Fruit fly (Drosophila melanogaster) whole organism, embryonic: Measurements from ENCODE around the gene CG45100.

Source experiments
- Atf-2 ChIP-seq: fragments of 200-800 bp; sonication (Bioruptor generic); optimal IDR thresholded peaks from 2 replicates; lab custom pipeline; 2016; ENCODE audit warnings: missing biosample characterization, missing genetic modification characterization
- BEAF-32 ChIP-seq: fragments of 200-800 bp; sonication (Bioruptor generic); optimal IDR thresholded peaks from 3 replicates; lab custom pipeline; 2017; ENCODE audit warnings: missing biosample characterization, missing genetic modification characterization, mild to moderate bottlenecking, moderate library complexity, missing genetic modification reagents
- Blimp-1 ChIP-seq: fragments of 200-800 bp; sonication (Bioruptor generic); optimal IDR thresholded peaks from 3 replicates; lab custom pipeline; 2018; ENCODE audit warnings: missing biosample characterization, missing genetic modification characterization, mild to moderate bottlenecking, moderate library complexity, missing genetic modification reagents
- CG10366 ChIP-seq: fragments of 200-800 bp; sonication (Bioruptor generic); IDR thresholded peaks from 2 replicates; pipeline ENCODE4 v1.3.6; 2022; ENCODE audit warnings: missing biosample characterization, missing genetic modification characterization
- CG11093 ChIP-seq: fragments of 200-800 bp; sonication (Bioruptor generic); IDR thresholded peaks from 3 replicates; pipeline ENCODE4 v1.3.6; 2022; ENCODE audit warnings: missing biosample characterization, missing genetic modification characterization
- CG13287 ChIP-seq: fragments of 200-800 bp; sonication (Bioruptor generic); IDR thresholded peaks from 2 replicates; pipeline ENCODE4 v1.3.6; 2022; ENCODE audit warnings: missing biosample characterization, missing genetic modification characterization; ENCODE audit not compliant: partially characterized antibody
- CG15269 ChIP-seq: fragments of 200-800 bp; sonication (Bioruptor generic); optimal IDR thresholded peaks from 2 replicates; lab custom pipeline; 2018; ENCODE audit warnings: missing biosample characterization, mild to moderate bottlenecking, missing genetic modification characterization, moderate library complexity
- CG15514 ChIP-seq: fragments of 200-800 bp; sonication (Bioruptor generic); optimal IDR thresholded peaks from 3 replicates; lab custom pipeline; 2017; ENCODE audit warnings: missing biosample characterization, missing genetic modification characterization, mild to moderate bottlenecking, moderate library complexity, missing genetic modification reagents
- CG1602 ChIP-seq: fragments of 200-800 bp; sonication (Bioruptor generic); optimal IDR thresholded peaks from 3 replicates; lab custom pipeline; 2016; ENCODE audit warnings: missing biosample characterization, missing genetic modification characterization
- CG1603 ChIP-seq: fragments of 200-800 bp; sonication (Bioruptor generic); optimal IDR thresholded peaks from 2 replicates; lab custom pipeline; 2019; ENCODE audit warnings: missing biosample characterization, mild to moderate bottlenecking, missing genetic modification characterization, moderate library complexity
- CG17568 ChIP-seq: fragments of 200-800 bp; sonication (Bioruptor generic); optimal IDR thresholded peaks from 2 replicates; lab custom pipeline; 2018; ENCODE audit warnings: missing biosample characterization, mild to moderate bottlenecking, missing genetic modification characterization, moderate library complexity
- CG17912 ChIP-seq: fragments of 200-800 bp; sonication (Bioruptor generic); optimal IDR thresholded peaks from 2 replicates; lab custom pipeline; 2018; ENCODE audit warnings: missing biosample characterization, mild to moderate bottlenecking, missing genetic modification characterization
- CG2712 ChIP-seq: fragments of 200-800 bp; optimal IDR thresholded peaks from 3 replicates; lab custom pipeline; 2019; ENCODE audit warnings: missing biosample characterization, mild to moderate bottlenecking, missing genetic modification characterization, moderate library complexity
- CG2875 ChIP-seq: fragments of 200-800 bp; sonication (Bioruptor generic); optimal IDR thresholded peaks from 2 replicates; lab custom pipeline; 2017; ENCODE audit warnings: missing biosample characterization, mild to moderate bottlenecking, missing genetic modification characterization, missing genetic modification reagents
- CG30020 ChIP-seq: fragments of 200-800 bp; optimal IDR thresholded peaks from 2 replicates; lab custom pipeline; 2019; ENCODE audit warnings: missing biosample characterization, mild to moderate bottlenecking, missing genetic modification characterization, moderate library complexity
- CG31441 ChIP-seq: fragments of 200-800 bp; sonication (Bioruptor generic); IDR thresholded peaks from 2 replicates; pipeline ENCODE4 v1.3.6; 2022; ENCODE audit warnings: missing biosample characterization, missing genetic modification characterization
- CG7372 ChIP-seq: fragments of 200-800 bp; sonication (Bioruptor generic); IDR thresholded peaks from 2 replicates; pipeline ENCODE4 v1.3.6; 2022; ENCODE audit warnings: missing biosample characterization, missing genetic modification characterization
- CG9797 ChIP-seq: fragments of 200-800 bp; sonication (Bioruptor generic); optimal IDR thresholded peaks from 3 replicates; lab custom pipeline; 2018; ENCODE audit warnings: missing biosample characterization, mild to moderate bottlenecking, missing genetic modification characterization
- D ChIP-seq, 2 experiments: fragments of 200-800 bp in 1 of 2; fragments of >200 bp in 1 of 2; sonication (Bioruptor generic) in 1 of 2; optimal IDR thresholded peaks; 2 replicates in 1 of 2; 3 replicates in 1 of 2; lab custom pipeline; 2017; ENCODE audit warnings: mild to moderate bottlenecking in 1 of 2, missing biosample characterization in 1 of 2, missing genetic modification characterization in 1 of 2, missing genetic modification reagents in 1 of 2
- D19A ChIP-seq: fragments of 200-800 bp; optimal IDR thresholded peaks from 3 replicates; lab custom pipeline; 2019; ENCODE audit warnings: missing biosample characterization, mild to moderate bottlenecking, missing genetic modification characterization, moderate library complexity
- Doc3 ChIP-seq: fragments of 200-800 bp; sonication (Bioruptor generic); IDR thresholded peaks from 3 replicates; pipeline ENCODE4 v1.3.6; 2022; ENCODE audit warnings: missing biosample characterization, missing genetic modification characterization; ENCODE audit not compliant: partially characterized antibody
- Dp ChIP-seq: fragments of 200-800 bp; sonication (Bioruptor generic); optimal IDR thresholded peaks from 2 replicates; lab custom pipeline; 2018; ENCODE audit warnings: missing biosample characterization, mild to moderate bottlenecking, missing genetic modification characterization, moderate library complexity
- Elba2 ChIP-seq: fragments of 200-800 bp; sonication (Bioruptor generic); optimal IDR thresholded peaks from 3 replicates; lab custom pipeline; 2016; ENCODE audit warnings: missing biosample characterization, missing genetic modification characterization
- Ets97D ChIP-seq: fragments of 200-800 bp; sonication (Bioruptor generic); optimal IDR thresholded peaks from 3 replicates; lab custom pipeline; 2016; ENCODE audit warnings: missing biosample characterization, missing genetic modification characterization
- Fer2 ChIP-seq: fragments of 200-800 bp; sonication (Bioruptor generic); optimal IDR thresholded peaks from 2 replicates; lab custom pipeline; 2018; ENCODE audit warnings: missing biosample characterization, mild to moderate bottlenecking, missing genetic modification characterization, moderate library complexity
- HHEX ChIP-seq: fragments of 200-800 bp; sonication (Bioruptor generic); optimal IDR thresholded peaks from 3 replicates; lab custom pipeline; 2017; ENCODE audit warnings: missing biosample characterization, mild to moderate bottlenecking, missing genetic modification characterization, missing genetic modification reagents
- Hand ChIP-seq: fragments of 200-800 bp; sonication (Bioruptor generic); optimal IDR thresholded peaks from 2 replicates; lab custom pipeline; 2017; ENCODE audit warnings: mild to moderate bottlenecking, missing biosample characterization, missing genetic modification reagents, missing genetic modification characterization
- Hey ChIP-seq: fragments of 200-800 bp; sonication (Bioruptor generic); optimal IDR thresholded peaks from 3 replicates; lab custom pipeline; 2018; ENCODE audit warnings: missing biosample characterization, mild to moderate bottlenecking, missing genetic modification characterization
- HmgZ ChIP-seq: fragments of 200-800 bp; sonication (Bioruptor generic); optimal IDR thresholded peaks from 2 replicates; lab custom pipeline; 2018; ENCODE audit warnings: missing biosample characterization, mild to moderate bottlenecking, missing genetic modification characterization
- MESR4 ChIP-seq: fragments of 200-800 bp; sonication (Bioruptor generic); optimal IDR thresholded peaks from 2 replicates; lab custom pipeline; 2018; ENCODE audit warnings: missing biosample characterization, mild to moderate bottlenecking, missing genetic modification characterization, moderate library complexity
- Myb ChIP-seq: fragments of 200-800 bp; sonication (Bioruptor generic); optimal IDR thresholded peaks from 2 replicates; lab custom pipeline; 2016; ENCODE audit warnings: missing biosample characterization, missing genetic modification characterization
- NC2α ChIP-seq: fragments of 200-800 bp; sonication (Bioruptor generic); optimal IDR thresholded peaks from 2 replicates; lab custom pipeline; 2016; ENCODE audit warnings: missing biosample characterization, missing genetic modification characterization
- Nf-YC ChIP-seq: fragments of 200-800 bp; optimal IDR thresholded peaks from 3 replicates; lab custom pipeline; 2019; ENCODE audit warnings: missing biosample characterization, mild to moderate bottlenecking, missing genetic modification characterization, moderate library complexity
- Oaz ChIP-seq: fragments of 200-800 bp; sonication (Bioruptor generic); IDR thresholded peaks from 2 replicates; pipeline ENCODE4 v1.3.6; 2022; ENCODE audit warnings: missing biosample characterization, missing genetic modification characterization
- Oli ChIP-seq: fragments of 200-800 bp; sonication (Bioruptor generic); optimal IDR thresholded peaks from 2 replicates; lab custom pipeline; 2018; ENCODE audit warnings: missing biosample characterization, mild to moderate bottlenecking, missing genetic modification characterization, moderate library complexity
- Rfx ChIP-seq: fragments of 200-800 bp; sonication (Bioruptor generic); IDR thresholded peaks from 2 replicates; pipeline ENCODE4 v1.3.6; 2022; ENCODE audit warnings: missing biosample characterization, missing genetic modification characterization
- bab2 ChIP-seq: fragments of 200-800 bp; sonication (Bioruptor generic); optimal IDR thresholded peaks from 2 replicates; lab custom pipeline; 2016; ENCODE audit warnings: missing biosample characterization, missing genetic modification characterization
- bcd ChIP-seq: fragments of 200-800 bp; sonication (Bioruptor generic); optimal IDR thresholded peaks from 2 replicates; lab custom pipeline; 2017; ENCODE audit warnings: missing biosample characterization, mild to moderate bottlenecking, missing genetic modification characterization
- en ChIP-seq: fragments of 200-800 bp; sonication (Bioruptor generic); optimal IDR thresholded peaks from 2 replicates; lab custom pipeline; 2016; ENCODE audit warnings: missing biosample characterization, missing genetic modification characterization
- ftz-f1 ChIP-seq: fragments of 200-800 bp; sonication (Bioruptor generic); optimal IDR thresholded peaks from 2 replicates; lab custom pipeline; 2016; ENCODE audit warnings: missing biosample characterization, missing genetic modification characterization
- gcm2 ChIP-seq: fragments of 200-800 bp; sonication (Bioruptor generic); optimal IDR thresholded peaks from 2 replicates; lab custom pipeline; 2016; ENCODE audit warnings: missing biosample characterization, missing genetic modification characterization
- h ChIP-seq: fragments of >200 bp; optimal IDR thresholded peaks from 2 replicates; lab custom pipeline; 2017
- kah ChIP-seq: fragments of 200-800 bp; sonication (Bioruptor generic); optimal IDR thresholded peaks from 2 replicates; lab custom pipeline; 2018; ENCODE audit warnings: missing biosample characterization, mild to moderate bottlenecking, missing genetic modification characterization
- kni ChIP-seq: fragments of 200-800 bp; sonication (Bioruptor generic); optimal IDR thresholded peaks from 3 replicates; lab custom pipeline; 2017; ENCODE audit warnings: mild to moderate bottlenecking, missing biosample characterization, missing genetic modification reagents, missing genetic modification characterization
- lilli ChIP-seq: fragments of 200-800 bp; sonication (Bioruptor generic); optimal IDR thresholded peaks from 3 replicates; lab custom pipeline; 2016; ENCODE audit warnings: missing biosample characterization, missing genetic modification characterization
- mam ChIP-seq: fragments of 200-800 bp; sonication (Bioruptor generic); optimal IDR thresholded peaks from 3 replicates; lab custom pipeline; 2016; ENCODE audit warnings: missing biosample characterization, missing genetic modification characterization
- pnt ChIP-seq: fragments of 200-800 bp; sonication (Bioruptor generic); optimal IDR thresholded peaks from 3 replicates; lab custom pipeline; 2016; ENCODE audit warnings: missing biosample characterization, missing genetic modification characterization
- slou ChIP-seq: fragments of 200-800 bp; sonication (Bioruptor generic); optimal IDR thresholded peaks from 3 replicates; lab custom pipeline; 2016; ENCODE audit warnings: missing biosample characterization, missing genetic modification characterization
- trem ChIP-seq: fragments of 200-800 bp; optimal IDR thresholded peaks from 3 replicates; lab custom pipeline; 2019; ENCODE audit warnings: missing biosample characterization, mild to moderate bottlenecking, missing genetic modification characterization, moderate library complexity
- vfl ChIP-seq: fragments of 200-800 bp; sonication (Bioruptor generic); optimal IDR thresholded peaks from 2 replicates; lab custom pipeline; 2016; ENCODE audit warnings: missing biosample characterization, missing genetic modification characterization
- wek ChIP-seq: fragments of 200-800 bp; sonication (Bioruptor generic); optimal IDR thresholded peaks from 3 replicates; lab custom pipeline; 2018; ENCODE audit warnings: missing biosample characterization, mild to moderate bottlenecking, missing genetic modification characterization, moderate library complexity

Gene CG45100

dm6 chr3R:5464481-5464880 is 9.9 kb downstream of the CG45100 start, which contains the start of gene PEK:
TSS of gene PEK (minus strand) at chr3R:5464753.
- TF ChIP-seq D19A (tag; lab: Kevin White, UChicago): peak; percentile 17
- no peak for TF ChIP-seq CG2875 (GFP tag; lab: Kevin White, UChicago)
- no peak for TF ChIP-seq gcm2 (GFP tag; lab: Kevin White, UChicago)
- TF ChIP-seq CG13287 (GFP tag; lab: Robert Waterston, UW): peak; percentile 11; the same call in 1 of the 2 replicates
- no peak for TF ChIP-seq Oli
- peak; percentile 5 for TF ChIP-seq Myb (GFP tag; lab: Kevin White, UChicago)
- peak; percentile 51 for TF ChIP-seq Dp
- TF ChIP-seq CG7372 (GFP tag; lab: Robert Waterston, UW): no peak
- no peak for TF ChIP-seq h (lab: Kevin White, UChicago)
- TF ChIP-seq Blimp-1 (GFP tag; lab: Kevin White, UChicago): no peak
- TF ChIP-seq Hey (tag; lab: Kevin White, UChicago): no peak
- TF ChIP-seq D (optimal IDR thresholded peaks at IDR 0.05; lab: Kevin White, UChicago): peak; percentile 0
- no peak for TF ChIP-seq D (GFP tag; optimal IDR thresholded peaks at IDR 0.05; lab: Kevin White, UChicago)
- TF ChIP-seq HHEX (GFP tag; lab: Kevin White, UChicago): no peak
- TF ChIP-seq Ets97D (GFP tag; lab: Kevin White, UChicago): peak; percentile 31
- no peak for TF ChIP-seq pnt (GFP tag; lab: Kevin White, UChicago)
- no peak for TF ChIP-seq Doc3 (GFP tag; lab: Robert Waterston, UW)
- TF ChIP-seq CG15269 (tag; lab: Kevin White, UChicago): no peak
- no peak for TF ChIP-seq Atf-2 (GFP tag; lab: Kevin White, UChicago)
- no peak for TF ChIP-seq CG2712 (tag; lab: Kevin White, UChicago)
- TF ChIP-seq lilli (GFP tag; lab: Kevin White, UChicago): no peak
- TF ChIP-seq CG30020: peak; percentile 9
- TF ChIP-seq CG11093: no peak
- no peak for TF ChIP-seq ftz-f1 (GFP tag; lab: Kevin White, UChicago)
- peak; percentile 44 for TF ChIP-seq MESR4
- TF ChIP-seq Fer2 (tag; lab: Kevin White, UChicago): no peak
- peak; percentile 47 for TF ChIP-seq CG1603 (tag; lab: Kevin White, UChicago)
- no peak for TF ChIP-seq en (GFP tag; lab: Kevin White, UChicago)
- no peak for TF ChIP-seq Oaz (GFP tag; lab: Robert Waterston, UW)
- TF ChIP-seq CG17568 (GFP tag; lab: Kevin White, UChicago): no peak
- TF ChIP-seq trem (tag; lab: Kevin White, UChicago): peak; percentile 44
- TF ChIP-seq NC2α (GFP tag; lab: Kevin White, UChicago): no peak
- no peak for TF ChIP-seq mam (GFP tag; lab: Kevin White, UChicago)
- TF ChIP-seq bab2 (GFP tag; lab: Kevin White, UChicago): no peak
- peak; percentile 82 for TF ChIP-seq Elba2 (GFP tag; lab: Kevin White, UChicago)
- peak; percentile 24 for TF ChIP-seq HmgZ (tag; lab: Kevin White, UChicago)
- TF ChIP-seq CG17912 (GFP tag; lab: Kevin White, UChicago): no peak
- peak; percentile 69 for TF ChIP-seq CG9797 (GFP tag; lab: Kevin White, UChicago)
- no peak for TF ChIP-seq CG10366
- no peak for TF ChIP-seq CG1602 (GFP tag; lab: Kevin White, UChicago)
- TF ChIP-seq bcd (GFP tag; lab: Kevin White, UChicago): no peak
- no peak for TF ChIP-seq Hand (GFP tag; lab: Kevin White, UChicago)
- TF ChIP-seq Rfx (GFP tag; lab: Robert Waterston, UW): no peak
- TF ChIP-seq wek (GFP tag; lab: Kevin White, UChicago): no peak
- TF ChIP-seq CG15514 (GFP tag; lab: Kevin White, UChicago): peak; percentile 13
- TF ChIP-seq kni (GFP tag; lab: Kevin White, UChicago): no peak
- TF ChIP-seq BEAF-32: peak; percentile 28
- no peak for TF ChIP-seq slou
- TF ChIP-seq Nf-YC (tag; lab: Kevin White, UChicago): peak; percentile 76
- no peak for TF ChIP-seq vfl (GFP tag; lab: Kevin White, UChicago)
- TF ChIP-seq CG31441 (GFP tag; lab: Robert Waterston, UW): no peak
- TF ChIP-seq kah (GFP tag; lab: Kevin White, UChicago): peak; percentile 36
